Fruit fly (Drosophila melanogaster): ENCODE results near the gene rdgA.
A peak's percentile ranks its signal among the peaks of the same experiment; 100 is the strongest.

The rdgA gene

dm6 chrX:8974203-8974602 lies 67.3 kb downstream of the rdgA start, which contains the start of gene CG10962 (continued):
- peak; percentile 70 for TF ChIP-seq danr (GFP tag; IDR thresholded peaks at IDR 0.05)
- peak; percentile 58 for TF ChIP-seq ranshi (GFP tag; IDR thresholded peaks at IDR 0.05)
- no peak for TF ChIP-seq abd-A (tag; optimal IDR thresholded peaks at IDR 0.05)
- no peak for TF ChIP-seq ac (GFP tag; optimal IDR thresholded peaks at IDR 0.05)
- TF ChIP-seq ssp (GFP tag; IDR thresholded peaks at IDR 0.05): peak; percentile 61
- TF ChIP-seq CG5245 (GFP tag; optimal IDR thresholded peaks at IDR 0.05): peak; percentile 13
- no peak for TF ChIP-seq CG11398 (GFP tag; optimal IDR thresholded peaks at IDR 0.05)
- TF ChIP-seq CG1602 (GFP tag; optimal IDR thresholded peaks at IDR 0.05): peak; percentile 53
- TF ChIP-seq sob (GFP tag; IDR thresholded peaks at IDR 0.05): peak; percentile 76
- no peak for TF ChIP-seq Lim3 (GFP tag; IDR thresholded peaks at IDR 0.05)
- peak; percentile 38; the same call in 1 of the 2 replicates for TF ChIP-seq sens-2 (GFP tag; IDR thresholded peaks at IDR 0.05)
- TF ChIP-seq CG13123 (GFP tag; optimal IDR thresholded peaks at IDR 0.05): no peak
- peak; percentile 12 for TF ChIP-seq pb (GFP tag; optimal IDR thresholded peaks at IDR 0.05)
- peak; percentile 43 for TF ChIP-seq Hr3 (GFP tag; optimal IDR thresholded peaks at IDR 0.05)
- TF ChIP-seq MBD-R2 (GFP tag; IDR thresholded peaks at IDR 0.05): peak; percentile 53; the same call in 1 of the 2 replicates
- TF ChIP-seq sisA (GFP tag; IDR thresholded peaks at IDR 0.05): peak; percentile 75
- TF ChIP-seq fd102C (GFP tag; optimal IDR thresholded peaks at IDR 0.05): no peak
- peak; percentile 21 for TF ChIP-seq CG1792 (GFP tag; optimal IDR thresholded peaks at IDR 0.05)
- TF ChIP-seq Atf6 (GFP tag; IDR thresholded peaks at IDR 0.05): peak; percentile 84
- TF ChIP-seq h (optimal IDR thresholded peaks at IDR 0.05): no peak
- no peak for TF ChIP-seq Myb (GFP tag; optimal IDR thresholded peaks at IDR 0.05)
- 0 out of 2 replicates have a peak, but pooled peaks have one; percentile 12 for TF ChIP-seq CG11696 (GFP tag; IDR thresholded peaks at IDR 0.05)
- peak; percentile 52 for TF ChIP-seq CG12071 (GFP tag; optimal IDR thresholded peaks at IDR 0.05)
- TF ChIP-seq Spps (tag; optimal IDR thresholded peaks at IDR 0.05): no peak
- peak; percentile 6 for TF ChIP-seq CG2875 (GFP tag; optimal IDR thresholded peaks at IDR 0.05)
- peak; percentile 30; the same call in 1 of the 3 replicates for TF ChIP-seq CG11560 (tag; IDR thresholded peaks at IDR 0.05)
- TF ChIP-seq ab (GFP tag; optimal IDR thresholded peaks at IDR 0.05): no peak
- TF ChIP-seq CG17802 (tag; optimal IDR thresholded peaks at IDR 0.05): no peak
- TF ChIP-seq NC2β (GFP tag; optimal IDR thresholded peaks at IDR 0.05): no peak
- TF ChIP-seq caup (GFP tag; optimal IDR thresholded peaks at IDR 0.05; ENCODE audit: severe bottlenecking): peak; percentile 57
- peak; percentile 82 for TF ChIP-seq Rfx (GFP tag; IDR thresholded peaks at IDR 0.05)
- TF ChIP-seq CG8388 (GFP tag; optimal IDR thresholded peaks at IDR 0.05): peak; percentile 52
- peak; percentile 38 for TF ChIP-seq Dip3 (GFP tag; optimal IDR thresholded peaks at IDR 0.05)
- no peak for TF ChIP-seq C15 (GFP tag; IDR thresholded peaks at IDR 0.05)
- no peak for TF ChIP-seq CG8765 (GFP tag; IDR thresholded peaks at IDR 0.05)
- TF ChIP-seq ara (GFP tag; IDR thresholded peaks at IDR 0.05): peak; percentile 52; the same call in 1 of the 2 replicates
- TF ChIP-seq Dref (GFP tag; IDR thresholded peaks at IDR 0.05): no peak
- TF ChIP-seq bcd (GFP tag; optimal IDR thresholded peaks at IDR 0.05): peak; percentile 50
- no peak for TF ChIP-seq CG10274 (GFP tag; optimal IDR thresholded peaks at IDR 0.05)
- TF ChIP-seq ind (GFP tag; optimal IDR thresholded peaks at IDR 0.05): peak; percentile 51
- TF ChIP-seq CG15601 (tag; optimal IDR thresholded peaks at IDR 0.05): peak; percentile 16
- TF ChIP-seq B-H2 (GFP tag; optimal IDR thresholded peaks at IDR 0.05): peak; percentile 62
- TF ChIP-seq hbn (GFP tag; IDR thresholded peaks at IDR 0.05; ENCODE audit: partially characterized antibody): no peak
- TF ChIP-seq al (GFP tag; IDR thresholded peaks at IDR 0.05): peak; percentile 55; the same call in 1 of the 2 replicates
- TF ChIP-seq CG3065 (GFP tag; optimal IDR thresholded peaks at IDR 0.05): no peak
- peak; percentile 63 for TF ChIP-seq stc (GFP tag; IDR thresholded peaks at IDR 0.05)
- TF ChIP-seq CG9817 (tag; optimal IDR thresholded peaks at IDR 0.05): peak; percentile 69
- TF ChIP-seq Rx (GFP tag; IDR thresholded peaks at IDR 0.05): peak; percentile 64
- no peak for TF ChIP-seq ham (GFP tag; IDR thresholded peaks at IDR 0.05)
- TF ChIP-seq HLH54F (GFP tag; optimal IDR thresholded peaks at IDR 0.05): peak; percentile 24
- TF ChIP-seq CG34422 (GFP tag; IDR thresholded peaks at IDR 0.05): peak; percentile 52; the same call in 1 of the 3 replicates
- peak; percentile 45 for TF ChIP-seq CG7372 (GFP tag; IDR thresholded peaks at IDR 0.05)
- TF ChIP-seq btn (GFP tag; optimal IDR thresholded peaks at IDR 0.05): no peak

All from whole organism, embryonic.